Worm (Caenorhabditis elegans) whole organism, young adult: Measurements from ENCODE around the gene F20A1.2.

Source experiments
- C17E4.6 ChIP-seq: fragments of 200-800 bp; sonication (Bioruptor generic); IDR thresholded peaks from 2 replicates; pipeline ENCODE4 v1.3.6; 2022; ENCODE audit warnings: missing genetic modification reagents, missing genetic modification characterization, missing compliant biosample characterization
- F57C9.4 ChIP-seq: sonication (generic microtip); optimal IDR thresholded peaks from 2 replicates; lab custom pipeline; 2017; ENCODE audit warnings: mild to moderate bottlenecking, missing genetic modification characterization, missing compliant biosample characterization
- K11D2.4 ChIP-seq: fragments of 200-800 bp; sonication (Bioruptor generic); IDR thresholded peaks from 2 replicates; pipeline ENCODE4 v1.3.6; 2022; ENCODE audit warnings: missing genetic modification reagents, missing genetic modification characterization, missing compliant biosample characterization
- ama-1 ChIP-seq, 3 experiments: fragments of 150-350 bp in 1 of 3; sonication (generic microtip) in 2 of 3; optimal IDR thresholded peaks; 2 replicates each; lab custom pipeline; 2014 to 2018; ENCODE audit warnings: missing biosample characterization in 2 of 3, missing genetic modification characterization in 2 of 3, missing genetic modification reagents in 2 of 3
- aptf-2 ChIP-seq: fragments of 200-800 bp; sonication (Bioruptor generic); conservative IDR thresholded peaks from 2 replicates; pipeline ENCODE4 v1.3.6; 2022; ENCODE audit warnings: missing genetic modification reagents, missing genetic modification characterization, missing compliant biosample characterization
- aptf-3 ChIP-seq: fragments of 200-800 bp; sonication (Bioruptor generic); IDR thresholded peaks from 2 replicates; pipeline ENCODE4 v1.3.6; 2022; ENCODE audit warnings: missing genetic modification characterization, missing compliant biosample characterization
- attf-3 ChIP-seq: fragments of 200-800 bp; sonication (Bioruptor generic); conservative IDR thresholded peaks from 2 replicates; pipeline ENCODE4 v1.3.6; 2022; ENCODE audit warnings: missing genetic modification reagents, missing genetic modification characterization, missing compliant biosample characterization
- bed-2 ChIP-seq: fragments of 200-800 bp; sonication (Bioruptor generic); IDR thresholded peaks from 2 replicates; pipeline ENCODE4 v1.3.6; 2022; ENCODE audit warnings: missing genetic modification reagents, missing genetic modification characterization, missing compliant biosample characterization
- cebp-2 ChIP-seq: fragments of 200-800 bp; sonication (Bioruptor generic); IDR thresholded peaks from 2 replicates; pipeline ENCODE4 v1.3.6; 2022; ENCODE audit warnings: missing genetic modification characterization, missing compliant biosample characterization
- ceh-27 ChIP-seq: fragments of 200-800 bp; sonication (Bioruptor generic); optimal IDR thresholded peaks from 2 replicates; lab custom pipeline; 2018; ENCODE audit warnings: mild to moderate bottlenecking, missing genetic modification characterization, moderate library complexity, missing compliant biosample characterization
- ceh-40 ChIP-seq: fragments of 200-800 bp; sonication (Bioruptor generic); IDR thresholded peaks from 2 replicates; pipeline ENCODE4 v1.3.6; 2022; ENCODE audit warnings: missing genetic modification characterization, missing compliant biosample characterization
- die-1 ChIP-seq: sonication (generic microtip); optimal IDR thresholded peaks from 2 replicates; lab custom pipeline; 2016; ENCODE audit warnings: missing genotype, mild to moderate bottlenecking, missing genetic modification characterization, missing compliant biosample characterization
- dox-1 ChIP-seq: fragments of 200-800 bp; sonication (Bioruptor generic); IDR thresholded peaks from 2 replicates; pipeline ENCODE4 v1.3.6; 2022; ENCODE audit warnings: missing genetic modification reagents, missing genetic modification characterization, missing compliant biosample characterization
- dpl-1 ChIP-seq: fragments of 150-350 bp; optimal IDR thresholded peaks from 2 replicates; lab custom pipeline; 2014; ENCODE audit warnings: missing biosample characterization, missing genetic modification reagents, missing genetic modification characterization
- egrh-3 ChIP-seq: fragments of 200-800 bp; sonication (Bioruptor generic); IDR thresholded peaks from 2 replicates; pipeline ENCODE4 v1.3.6; 2022; ENCODE audit warnings: missing genetic modification reagents, missing genetic modification characterization, missing compliant biosample characterization
- fkh-3 ChIP-seq: sonication (generic microtip); optimal IDR thresholded peaks from 2 replicates; lab custom pipeline; 2016; ENCODE audit warnings: mild to moderate bottlenecking, missing genetic modification characterization, missing compliant biosample characterization
- gei-17 ChIP-seq: fragments of 200-800 bp; sonication (Bioruptor generic); optimal IDR thresholded peaks from 2 replicates; lab custom pipeline; 2018; ENCODE audit warnings: mild to moderate bottlenecking, missing genetic modification characterization, missing compliant biosample characterization
- him-1 ChIP-seq: sonication (generic microtip); optimal IDR thresholded peaks from 2 replicates; lab custom pipeline; 2016; ENCODE audit warnings: missing genotype, missing genetic modification reagents, missing genetic modification characterization, missing compliant biosample characterization
- let-526 ChIP-seq: fragments of 200-800 bp; sonication (Bioruptor generic); IDR thresholded peaks from 2 replicates; pipeline ENCODE4 v1.3.6; 2022; ENCODE audit warnings: missing genetic modification reagents, missing genetic modification characterization, missing compliant biosample characterization
- let-607 ChIP-seq, 2 experiments: fragments of 200-800 bp in 1 of 2; sonication (Bioruptor generic) in 1 of 2; sonication (generic microtip) in 1 of 2; optimal IDR thresholded peaks; 2 replicates each; lab custom pipeline; 2016 to 2018; ENCODE audit warnings: mild to moderate bottlenecking in 2 of 2, missing compliant biosample characterization in 2 of 2, missing genetic modification characterization in 2 of 2, moderate library complexity in 2 of 2, missing genotype in 1 of 2
- lin-40 ChIP-seq: sonication (generic microtip); optimal IDR thresholded peaks from 2 replicates; lab custom pipeline; 2016; ENCODE audit warnings: missing genetic modification characterization, mild to moderate bottlenecking, missing compliant biosample characterization, missing genotype, missing genetic modification reagents
- mcd-1 ChIP-seq: fragments of 200-800 bp; sonication (Bioruptor generic); IDR thresholded peaks from 2 replicates; pipeline ENCODE4 v1.3.6; 2022; ENCODE audit warnings: missing genetic modification reagents, missing genetic modification characterization, missing compliant biosample characterization
- mel-28 ChIP-seq: sonication (generic microtip); optimal IDR thresholded peaks from 2 replicates; lab custom pipeline; 2016; ENCODE audit warnings: borderline replicate concordance, mild to moderate bottlenecking, missing genetic modification characterization, missing compliant biosample characterization
- mes-4 ChIP-seq: sonication (generic microtip); optimal IDR thresholded peaks from 2 replicates; lab custom pipeline; 2016; ENCODE audit warnings: missing genotype, missing genetic modification characterization, missing compliant biosample characterization
- mxl-1 ChIP-seq: sonication (generic microtip); optimal IDR thresholded peaks from 2 replicates; lab custom pipeline; 2016; ENCODE audit warnings: missing genetic modification characterization, missing compliant biosample characterization
- nfyb-1 ChIP-seq: fragments of 200-800 bp; sonication (Bioruptor generic); IDR thresholded peaks from 2 replicates; pipeline ENCODE4 v1.3.6; 2022; ENCODE audit warnings: missing genetic modification reagents, missing genetic modification characterization, missing compliant biosample characterization
- nhr-80 ChIP-seq: sonication (generic microtip); optimal IDR thresholded peaks from 2 replicates; lab custom pipeline; 2016; ENCODE audit warnings: missing genetic modification characterization, missing compliant biosample characterization
- sea-2 ChIP-seq: fragments of 200-800 bp; sonication (Bioruptor generic); IDR thresholded peaks from 2 replicates; pipeline ENCODE4 v1.3.6; 2022; ENCODE audit warnings: missing genetic modification characterization, missing compliant biosample characterization
- snpc-1.3 ChIP-seq: sonication (generic microtip); optimal IDR thresholded peaks from 2 replicates; lab custom pipeline; 2017; ENCODE audit warnings: missing genetic modification characterization, mild to moderate bottlenecking, missing compliant biosample characterization, antibody characterized with exemption, moderate library complexity, missing genotype, missing genetic modification reagents; ENCODE audit not compliant: insufficient read depth
- sptf-2 ChIP-seq: fragments of 200-800 bp; sonication (Bioruptor generic); optimal IDR thresholded peaks from 2 replicates; lab custom pipeline; 2018; ENCODE audit warnings: mild to moderate bottlenecking, missing genetic modification characterization, missing compliant biosample characterization
- tbx-9 ChIP-seq: sonication (generic microtip); optimal IDR thresholded peaks from 2 replicates; lab custom pipeline; 2016; ENCODE audit warnings: borderline replicate concordance, missing genetic modification characterization, inconsistent platforms, missing compliant biosample characterization
- tlf-1 ChIP-seq: fragments of 200-800 bp; sonication (Bioruptor generic); optimal IDR thresholded peaks from 2 replicates; lab custom pipeline; 2018; ENCODE audit warnings: mild to moderate bottlenecking, missing genetic modification characterization, missing compliant biosample characterization
- xnd-1 ChIP-seq: sonication (generic microtip); optimal IDR thresholded peaks from 2 replicates; lab custom pipeline; 2016; ENCODE audit warnings: missing genotype, missing genetic modification reagents, missing genetic modification characterization, missing compliant biosample characterization
- ztf-25 ChIP-seq: fragments of 200-800 bp; sonication (Bioruptor generic); IDR thresholded peaks from 2 replicates; pipeline ENCODE4 v1.3.6; 2022; ENCODE audit warnings: missing genetic modification reagents, missing genetic modification characterization, missing compliant biosample characterization
- ztf-26 ChIP-seq: sonication (generic microtip); optimal IDR thresholded peaks from 2 replicates; lab custom pipeline; 2017; ENCODE audit warnings: missing genetic modification characterization, missing compliant biosample characterization

The F20A1.2 gene

ce11 chrV:7027055-7027454 lies 19.1 kb upstream of the F20A1.2 start, which contains the start of gene F20A1.6:
Gene F20A1.6 (minus strand): TSS chrV:7027155.
- TF ChIP-seq xnd-1 (no peak), mcd-1 (GFP tag; lab: Robert Waterston, UW) (no peak), ztf-26 (tag; lab: Kevin White, UChicago) (no peak), F57C9.4 (no peak), K11D2.4 (GFP tag; lab: Robert Waterston, UW) (no peak), C17E4.6 (GFP tag; lab: Robert Waterston, UW) (no peak), tbx-9 (tag; lab: Kevin White, UChicago) (no peak), bed-2 (GFP tag; lab: Robert Waterston, UW) (no peak), dpl-1 (GFP tag; lab: Kevin White, UChicago) (no peak), lin-40 (tag; lab: Kevin White, UChicago) (no peak), aptf-2 (no peak), cebp-2 (GFP tag; lab: Robert Waterston, UW) (no peak), attf-3 (GFP tag; lab: Robert Waterston, UW) (no peak), dox-1 (GFP tag; lab: Robert Waterston, UW) (no peak)

DNA sequence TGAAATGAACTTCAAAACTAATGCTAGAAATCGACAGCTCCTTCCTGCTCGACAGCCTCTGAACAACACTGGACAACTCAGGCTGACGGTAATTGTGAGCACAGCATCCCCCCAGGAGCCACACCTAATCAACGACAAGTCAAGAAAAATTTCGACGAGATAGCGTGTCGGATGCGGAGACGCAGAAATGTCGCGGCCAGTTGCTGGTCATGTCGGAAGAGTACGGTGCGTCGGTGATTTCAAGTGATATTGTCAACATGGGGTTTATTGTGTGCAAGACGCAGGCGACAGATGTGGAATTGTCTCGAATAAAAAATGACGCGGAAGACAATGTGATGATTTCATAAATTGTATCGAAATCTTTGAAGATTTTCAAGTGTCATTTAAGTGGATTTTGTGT lies 9.6 kb upstream of the F20A1.2 start, which contains the start of gene twk-11:
Gene twk-11, minus strand, starts transcription at position 101 of the 400 bp plus-strand sequence.
- TF ChIP-seq mes-4 (tag; lab: Kevin White, UChicago) = no peak
- TF ChIP-seq K11D2.4 (GFP tag; lab: Robert Waterston, UW) = no peak
- TF ChIP-seq egrh-3 (GFP tag; lab: Robert Waterston, UW) = no peak
- TF ChIP-seq let-526 = no peak
- TF ChIP-seq sptf-2 = no peak
- no peak for TF ChIP-seq ceh-27 (GFP tag; lab: Kevin White, UChicago)
- no peak for TF ChIP-seq tlf-1 (GFP tag; lab: Kevin White, UChicago)
- no peak for TF ChIP-seq ztf-25 (GFP tag; lab: Robert Waterston, UW)
- TF ChIP-seq him-1 = no peak
- no peak for TF ChIP-seq aptf-3 (GFP tag; lab: Robert Waterston, UW)
- TF ChIP-seq ama-1 (optimal IDR thresholded peaks at IDR 0.05; lab: Kevin White, UChicago) = no peak
- no peak for TF ChIP-seq ama-1 (GFP tag; optimal IDR thresholded peaks at IDR 0.05; lab: Kevin White, UChicago)
- TF ChIP-seq mel-28 (tag; lab: Kevin White, UChicago) = no peak
- TF ChIP-seq fkh-3 (tag; lab: Kevin White, UChicago) = no peak
- TF ChIP-seq ztf-26 (tag; lab: Kevin White, UChicago) = no peak
- TF ChIP-seq die-1 (tag; lab: Kevin White, UChicago) = no peak
- no peak for TF ChIP-seq sea-2
- TF ChIP-seq let-607 (tag; optimal IDR thresholded peaks at IDR 0.05; lab: Kevin White, UChicago) = no peak
- TF ChIP-seq F57C9.4 = no peak
- TF ChIP-seq ceh-40 (GFP tag; lab: Robert Waterston, UW) = no peak
- no peak for TF ChIP-seq cebp-2 (GFP tag; lab: Robert Waterston, UW)
- TF ChIP-seq, all 124 proteins: peak for 0

ce11 chrV:7047512-7047911 lies 1.4 kb downstream of the F20A1.2 start, which contains the start of gene F20A1.8:
Gene F20A1.8 (minus strand): TSS chrV:7047612.
- TF ChIP-seq gei-17 (GFP tag; lab: Kevin White, UChicago) (no peak), nfyb-1 (GFP tag; lab: Robert Waterston, UW) (no peak), mxl-1 (tag; lab: Kevin White, UChicago) (no peak), egrh-3 (GFP tag; lab: Robert Waterston, UW) (no peak), nhr-80 (tag; lab: Kevin White, UChicago) (no peak), snpc-1.3 (tag; lab: Kevin White, UChicago) (no peak)
